Fruit fly (Drosophila melanogaster) whole organism, embryonic: ENCODE data around the gene gce.

Experiments
- Ada2b ChIP-seq: fragments of 200-800 bp; sonication (Bioruptor generic); IDR thresholded peaks from 2 replicates; pipeline ENCODE4 v1.3.6; 2022; ENCODE audit warnings: missing biosample characterization, missing genetic modification characterization
- Awh ChIP-seq: fragments of 200-800 bp; sonication (Bioruptor generic); IDR thresholded peaks from 2 replicates; pipeline ENCODE4, ENCODE4 v1.3.6; 2022; ENCODE audit warnings: missing biosample characterization, missing genetic modification characterization
- CG10565 ChIP-seq: fragments of 200-800 bp; sonication (Bioruptor generic); optimal IDR thresholded peaks from 3 replicates; lab custom pipeline; 2016; ENCODE audit warnings: missing biosample characterization, mild to moderate bottlenecking, missing genetic modification characterization
- CG10979 ChIP-seq: fragments of 200-800 bp; sonication (Bioruptor generic); optimal IDR thresholded peaks from 2 replicates; lab custom pipeline; 2018; ENCODE audit warnings: missing biosample characterization, mild to moderate bottlenecking, missing genetic modification characterization, moderate library complexity
- CG13296 ChIP-seq: fragments of 200-800 bp; sonication (Bioruptor generic); optimal IDR thresholded peaks from 3 replicates; lab custom pipeline; 2018; ENCODE audit warnings: missing biosample characterization, mild to moderate bottlenecking, missing genetic modification characterization
- CG14441 ChIP-seq: fragments of 200-800 bp; sonication (Bioruptor generic); IDR thresholded peaks from 2 replicates; pipeline ENCODE4 v1.3.6; 2022; ENCODE audit warnings: missing biosample characterization, missing genetic modification characterization
- CG1602 ChIP-seq: fragments of 200-800 bp; sonication (Bioruptor generic); optimal IDR thresholded peaks from 3 replicates; lab custom pipeline; 2016; ENCODE audit warnings: missing biosample characterization, missing genetic modification characterization
- CG1603 ChIP-seq: fragments of 200-800 bp; sonication (Bioruptor generic); optimal IDR thresholded peaks from 2 replicates; lab custom pipeline; 2019; ENCODE audit warnings: missing biosample characterization, mild to moderate bottlenecking, missing genetic modification characterization, moderate library complexity
- CG17568 ChIP-seq: fragments of 200-800 bp; sonication (Bioruptor generic); optimal IDR thresholded peaks from 2 replicates; lab custom pipeline; 2018; ENCODE audit warnings: missing biosample characterization, mild to moderate bottlenecking, missing genetic modification characterization, moderate library complexity
- CG2889 ChIP-seq: fragments of 200-800 bp; sonication (Bioruptor generic); IDR thresholded peaks from 3 replicates; pipeline ENCODE4 v1.3.6; 2022; ENCODE audit warnings: missing biosample characterization, missing genetic modification characterization
- CG31224 ChIP-seq: fragments of 200-800 bp; sonication (Bioruptor generic); IDR thresholded peaks from 2 replicates; pipeline ENCODE4 v1.3.6; 2022; ENCODE audit warnings: missing biosample characterization, missing genetic modification characterization
- CG4854 ChIP-seq: fragments of 200-800 bp; sonication (Bioruptor generic); optimal IDR thresholded peaks from 2 replicates; lab custom pipeline; 2016; ENCODE audit warnings: missing biosample characterization, missing genetic modification characterization, inconsistent platforms
- CG6813 ChIP-seq: fragments of 200-800 bp; sonication (Bioruptor generic); optimal IDR thresholded peaks from 2 replicates; lab custom pipeline; 2017; ENCODE audit warnings: missing biosample characterization, missing genetic modification characterization, mild to moderate bottlenecking, moderate library complexity, missing genetic modification reagents
- CG9876 ChIP-seq: fragments of 200-800 bp; sonication (Bioruptor generic); optimal IDR thresholded peaks from 2 replicates; lab custom pipeline; 2016; ENCODE audit warnings: missing biosample characterization, missing genetic modification characterization
- Chrac-16 ChIP-seq: fragments of 200-800 bp; sonication (Bioruptor generic); optimal IDR thresholded peaks from 3 replicates; lab custom pipeline; 2016; ENCODE audit warnings: missing biosample characterization, missing genetic modification characterization
- D19B ChIP-seq: fragments of 200-800 bp; sonication (Bioruptor generic); optimal IDR thresholded peaks from 2 replicates; lab custom pipeline; 2017; ENCODE audit warnings: missing biosample characterization, mild to moderate bottlenecking, missing genetic modification characterization
- Drgx ChIP-seq: fragments of 200-800 bp; sonication (Bioruptor generic); IDR thresholded peaks from 2 replicates; pipeline ENCODE4 v1.3.6; 2022; ENCODE audit warnings: missing biosample characterization, missing genetic modification characterization
- HLH3B ChIP-seq: fragments of 200-800 bp; sonication (Bioruptor generic); IDR thresholded peaks from 2 replicates; pipeline ENCODE4 v1.3.6; 2022; ENCODE audit warnings: missing biosample characterization, missing genetic modification characterization
- Hr3 ChIP-seq: fragments of 200-800 bp; sonication (Bioruptor generic); optimal IDR thresholded peaks from 3 replicates; lab custom pipeline; 2016; ENCODE audit warnings: missing biosample characterization, missing genetic modification characterization
- NC2α ChIP-seq: fragments of 200-800 bp; sonication (Bioruptor generic); optimal IDR thresholded peaks from 2 replicates; lab custom pipeline; 2016; ENCODE audit warnings: missing biosample characterization, missing genetic modification characterization
- NK7.1 ChIP-seq: fragments of 200-800 bp; sonication (Bioruptor generic); optimal IDR thresholded peaks from 3 replicates; lab custom pipeline; 2016; ENCODE audit warnings: missing biosample characterization, missing genetic modification characterization
- Pdp1 ChIP-seq, 2 experiments: fragments of 200-800 bp; sonication (Bioruptor generic); optimal IDR thresholded peaks; 3 replicates each; lab custom pipeline; 2016; ENCODE audit warnings: missing biosample characterization in 2 of 2, missing genetic modification characterization in 2 of 2, mild to moderate bottlenecking in 1 of 2, moderate library complexity in 1 of 2
- Sox102F ChIP-seq: fragments of 200-800 bp; sonication (Bioruptor generic); optimal IDR thresholded peaks from 2 replicates; lab custom pipeline; 2018; ENCODE audit warnings: missing biosample characterization, mild to moderate bottlenecking, missing genetic modification characterization, moderate library complexity
- Trl ChIP-seq, 3 experiments: fragments of >200 bp in 2 of 3; fragments of 200-800 bp in 1 of 3; sonication (Bioruptor generic) in 1 of 3; optimal IDR thresholded peaks; 2 replicates in 1 of 3; 3 replicates in 2 of 3; lab custom pipeline; 2016 to 2017; ENCODE audit warnings: missing biosample characterization in 1 of 3, missing genetic modification characterization in 1 of 3
- Usf ChIP-seq: fragments of 200-800 bp; sonication (Bioruptor generic); optimal IDR thresholded peaks from 2 replicates; lab custom pipeline; 2017; ENCODE audit warnings: missing genotype, missing biosample characterization, missing genetic modification characterization
- bab2 ChIP-seq: fragments of 200-800 bp; sonication (Bioruptor generic); optimal IDR thresholded peaks from 2 replicates; lab custom pipeline; 2016; ENCODE audit warnings: missing biosample characterization, missing genetic modification characterization
- cwo ChIP-seq: fragments of 200-800 bp; sonication (Bioruptor generic); optimal IDR thresholded peaks from 3 replicates; lab custom pipeline; 2017; ENCODE audit warnings: missing biosample characterization, missing genetic modification characterization, mild to moderate bottlenecking, moderate library complexity, missing genetic modification reagents
- dmrt99B ChIP-seq: fragments of 200-800 bp; sonication (Bioruptor generic); optimal IDR thresholded peaks from 2 replicates; lab custom pipeline; 2018; ENCODE audit warnings: missing biosample characterization, mild to moderate bottlenecking, missing genetic modification characterization, moderate library complexity
- dysf ChIP-seq: fragments of 200-800 bp; sonication (Bioruptor generic); IDR thresholded peaks from 3 replicates; pipeline ENCODE4 v1.3.6; 2022; ENCODE audit warnings: missing biosample characterization, missing genetic modification characterization
- fd64A ChIP-seq: fragments of 200-800 bp; sonication (Bioruptor generic); optimal IDR thresholded peaks from 3 replicates; lab custom pipeline; 2018; ENCODE audit warnings: missing biosample characterization, mild to moderate bottlenecking, missing genetic modification characterization
- gcm ChIP-seq: fragments of 200-800 bp; sonication (Bioruptor generic); optimal IDR thresholded peaks from 2 replicates; lab custom pipeline; 2019; ENCODE audit warnings: missing biosample characterization, mild to moderate bottlenecking, missing genetic modification characterization, moderate library complexity
- gem ChIP-seq: fragments of 200-800 bp; sonication (Bioruptor generic); optimal IDR thresholded peaks from 2 replicates; lab custom pipeline; 2019; ENCODE audit warnings: missing biosample characterization, mild to moderate bottlenecking, missing genetic modification characterization, moderate library complexity
- gsb ChIP-seq: fragments of 200-800 bp; sonication (Bioruptor generic); IDR thresholded peaks from 2 replicates; pipeline ENCODE4 v1.3.6; 2022; ENCODE audit warnings: missing biosample characterization, missing genetic modification characterization
- knrl ChIP-seq: fragments of 200-800 bp; sonication (Bioruptor generic); IDR thresholded peaks from 3 replicates; pipeline ENCODE4 v1.3.6; 2022; ENCODE audit warnings: missing biosample characterization, missing genetic modification characterization; ENCODE audit not compliant: partially characterized antibody
- pb ChIP-seq: fragments of 200-800 bp; sonication (Bioruptor generic); optimal IDR thresholded peaks from 3 replicates; lab custom pipeline; 2016; ENCODE audit warnings: missing biosample characterization, missing genetic modification characterization
- sna ChIP-seq: fragments of 200-800 bp; sonication (Bioruptor generic); IDR thresholded peaks from 2 replicates; pipeline ENCODE4 v1.3.6; 2022; ENCODE audit warnings: missing biosample characterization, missing genetic modification characterization; ENCODE audit not compliant: partially characterized antibody
- sqz ChIP-seq: fragments of 200-800 bp; sonication (Bioruptor generic); optimal IDR thresholded peaks from 3 replicates; lab custom pipeline; 2018; ENCODE audit warnings: missing biosample characterization, mild to moderate bottlenecking, missing genetic modification characterization
- sug ChIP-seq: fragments of 200-800 bp; optimal IDR thresholded peaks from 2 replicates; lab custom pipeline; 2019; ENCODE audit warnings: missing biosample characterization, mild to moderate bottlenecking, missing genetic modification characterization, moderate library complexity
- usp ChIP-seq: fragments of >200 bp; optimal IDR thresholded peaks from 2 replicates; lab custom pipeline; 2017; ENCODE audit warnings: missing biosample characterization, missing genetic modification characterization
- vnd ChIP-seq: fragments of 200-800 bp; sonication (Bioruptor generic); IDR thresholded peaks from 3 replicates; pipeline ENCODE4 v1.3.6; 2022; ENCODE audit warnings: missing biosample characterization, missing genetic modification characterization; ENCODE audit not compliant: partially characterized antibody
- wor ChIP-seq: fragments of 200-800 bp; sonication (Bioruptor generic); IDR thresholded peaks from 2 replicates; pipeline ENCODE4 v1.3.6; 2022; ENCODE audit warnings: missing biosample characterization, missing genetic modification characterization
- zen2 ChIP-seq: fragments of 200-800 bp; sonication (Bioruptor generic); IDR thresholded peaks from 3 replicates; pipeline ENCODE4 v1.3.6; 2022; ENCODE audit warnings: missing biosample characterization, missing genetic modification characterization; ENCODE audit not compliant: partially characterized antibody
- zf30C ChIP-seq: fragments of 200-800 bp; sonication (Bioruptor generic); optimal IDR thresholded peaks from 3 replicates; lab custom pipeline; 2018; ENCODE audit warnings: missing biosample characterization, mild to moderate bottlenecking, missing genetic modification characterization

The gce gene

DNA sequence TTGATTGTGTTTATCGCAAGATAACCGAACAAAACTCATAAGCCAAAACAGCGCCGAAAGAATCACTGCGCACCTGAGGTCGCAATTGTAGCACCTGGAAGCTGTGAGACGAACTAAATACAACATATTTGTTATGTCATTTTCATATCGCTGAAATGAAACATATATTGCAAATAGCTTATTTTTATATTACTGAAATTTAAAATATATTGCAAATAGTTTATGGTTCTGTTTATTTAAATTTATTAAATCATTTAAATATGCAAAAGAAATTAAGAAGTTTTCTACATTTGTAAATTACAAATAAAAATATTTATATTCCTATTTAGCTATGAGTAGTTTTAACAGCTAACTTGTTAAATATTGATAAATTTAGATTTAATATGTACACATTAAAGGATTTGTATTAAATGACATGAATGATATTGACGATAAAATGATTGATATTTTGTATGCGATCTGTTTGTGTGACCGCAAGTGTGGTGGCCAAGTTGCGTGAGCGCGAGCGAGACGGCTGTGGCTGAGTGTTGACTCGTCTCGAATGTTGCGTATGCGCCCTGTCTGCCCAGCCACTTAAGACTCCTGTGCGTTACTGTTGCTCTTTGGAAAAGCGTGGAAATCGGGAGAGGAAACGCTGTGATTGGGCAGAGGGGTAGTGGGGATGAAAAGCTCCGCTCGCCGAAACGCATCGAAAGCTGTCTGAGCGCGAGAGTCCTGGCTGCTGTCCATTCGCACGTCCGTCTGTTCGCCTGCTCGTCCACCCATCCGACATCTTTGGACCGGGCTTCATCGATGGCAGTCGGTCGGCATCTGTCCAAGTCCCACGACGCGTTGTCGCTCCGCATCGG lies at the start of gene gce (continued):
- TF ChIP-seq CG17568 = no peak
- TF ChIP-seq Awh (GFP tag; lab: Robert Waterston, UW) = no peak
- TF ChIP-seq usp (GFP tag; lab: Kevin White, UChicago) = no peak
- TF ChIP-seq zf30C (GFP tag; lab: Kevin White, UChicago) = no peak
- peak; percentile 42 for TF ChIP-seq Hr3 (GFP tag; lab: Kevin White, UChicago)
- no peak for TF ChIP-seq CG2889 (GFP tag; lab: Robert Waterston, UW)
- peak; percentile 12 for TF ChIP-seq CG6813
- no peak for TF ChIP-seq CG31224 (GFP tag; lab: Robert Waterston, UW)
- TF ChIP-seq zen2 (GFP tag; lab: Robert Waterston, UW) = no peak
- TF ChIP-seq sna (GFP tag; lab: Robert Waterston, UW) = no peak
- TF ChIP-seq Chrac-16 (GFP tag; lab: Kevin White, UChicago) = peak; percentile 5
- TF ChIP-seq sqz (GFP tag; lab: Kevin White, UChicago) = peak; percentile 41
- peak; percentile 78 for TF ChIP-seq gem (tag; lab: Kevin White, UChicago)
- TF ChIP-seq Sox102F (GFP tag; lab: Kevin White, UChicago) = peak; percentile 53
- TF ChIP-seq vnd (GFP tag; lab: Robert Waterston, UW) = no peak
- no peak for TF ChIP-seq gsb
- no peak for TF ChIP-seq wor (GFP tag; lab: Robert Waterston, UW)
- TF ChIP-seq cwo (GFP tag; lab: Kevin White, UChicago) = peak; percentile 61
- no peak for TF ChIP-seq HLH3B
- TF ChIP-seq Pdp1 (GFP tag; optimal IDR thresholded peaks at IDR 0.05; lab: Kevin White, UChicago) = peak in 1 of 2 experiments; percentile 52
- TF ChIP-seq Usf (GFP tag; lab: Kevin White, UChicago) = no peak
- TF ChIP-seq CG10565 = no peak
- TF ChIP-seq CG9876 (GFP tag; lab: Kevin White, UChicago) = no peak
- no peak for TF ChIP-seq fd64A (GFP tag; lab: Kevin White, UChicago)
- TF ChIP-seq dmrt99B (tag; lab: Kevin White, UChicago) = peak; percentile 74
- TF ChIP-seq CG14441 = no peak
- no peak for TF ChIP-seq knrl (GFP tag; lab: Robert Waterston, UW)
- TF ChIP-seq CG1602 (GFP tag; lab: Kevin White, UChicago) = no peak
- TF ChIP-seq CG1603 = no peak
- TF ChIP-seq Trl (optimal IDR thresholded peaks at IDR 0.05; lab: Kevin White, UChicago) = peak in 1 of 2 experiments; percentile 13
- TF ChIP-seq Trl (GFP tag; optimal IDR thresholded peaks at IDR 0.05; lab: Kevin White, UChicago) = no peak
- no peak for TF ChIP-seq Drgx
- no peak for TF ChIP-seq NK7.1 (GFP tag; lab: Kevin White, UChicago)
- peak; percentile 71; the same call in 2 of the 3 replicates for TF ChIP-seq dysf (GFP tag; lab: Robert Waterston, UW)
- no peak for TF ChIP-seq bab2 (GFP tag; lab: Kevin White, UChicago)
- TF ChIP-seq D19B (GFP tag; lab: Kevin White, UChicago) = peak; percentile 43
- TF ChIP-seq Ada2b = peak; percentile 8; the same call in 1 of the 2 replicates
- peak; percentile 43 for TF ChIP-seq gcm (GFP tag; lab: Kevin White, UChicago)
- TF ChIP-seq CG13296 (GFP tag; lab: Kevin White, UChicago) = peak; percentile 52
- no peak for TF ChIP-seq NC2α (GFP tag; lab: Kevin White, UChicago)
- peak; percentile 62 for TF ChIP-seq sug (tag; lab: Kevin White, UChicago)
- TF ChIP-seq CG4854 (GFP tag; lab: Kevin White, UChicago) = no peak
- TF ChIP-seq CG10979 = peak; percentile 20
- TF ChIP-seq pb (GFP tag; lab: Kevin White, UChicago) = no peak
- TF ChIP-seq, all 482 proteins: peak for 142
